Worm (Caenorhabditis elegans) whole organism, L1 larva: Measurements from ENCODE around the gene F59B10.5.

Source experiments
- C16A3.4 ChIP-seq: fragments of 150-350 bp; optimal IDR thresholded peaks from 2 replicates; lab custom pipeline; 2014; ENCODE audit warnings: missing biosample characterization, missing genetic modification characterization
- Y116A8C.19 ChIP-seq: sonication (generic microtip); optimal IDR thresholded peaks from 2 replicates; lab custom pipeline; 2016; ENCODE audit warnings: missing compliant biosample characterization, missing genetic modification characterization, borderline replicate concordance
- aly-2 ChIP-seq: fragments of 150-350 bp; optimal IDR thresholded peaks from 2 replicates; lab custom pipeline; 2014; ENCODE audit warnings: missing biosample characterization, missing genetic modification characterization
- blmp-1 ChIP-seq: fragments of 150-350 bp; optimal IDR thresholded peaks from 2 replicates; lab custom pipeline; 2014; ENCODE audit warnings: missing biosample characterization, missing genetic modification characterization
- ceh-63 ChIP-seq: fragments of 200-800 bp; sonication (Bioruptor generic); optimal IDR thresholded peaks from 2 replicates; lab custom pipeline; 2018; ENCODE audit warnings: mild to moderate bottlenecking, missing genetic modification characterization, missing compliant biosample characterization
- ceh-8 ChIP-seq: fragments of 200-800 bp; sonication (Bioruptor generic); optimal IDR thresholded peaks from 2 replicates; lab custom pipeline; 2018; ENCODE audit warnings: mild to moderate bottlenecking, missing genetic modification characterization, moderate library complexity, missing compliant biosample characterization
- ceh-82 ChIP-seq, 3 experiments: fragments of 150-350 bp in 1 of 3; sonication (generic microtip) in 2 of 3; optimal IDR thresholded peaks; 2 replicates each; lab custom pipeline; 2014 to 2017; ENCODE audit warnings: missing biosample characterization in 3 of 3, missing genetic modification characterization in 3 of 3
- ceh-88 ChIP-seq: fragments of 200-800 bp; sonication (Bioruptor generic); IDR thresholded peaks from 2 replicates; pipeline ENCODE4 v1.3.6; 2022; ENCODE audit warnings: missing genetic modification characterization, missing compliant biosample characterization
- ceh-90 ChIP-seq: sonication (generic microtip); optimal IDR thresholded peaks from 2 replicates; lab custom pipeline; 2016; ENCODE audit warnings: missing genetic modification characterization, missing compliant biosample characterization
- dsc-1 ChIP-seq: sonication (generic microtip); optimal IDR thresholded peaks from 2 replicates; lab custom pipeline; 2016; ENCODE audit warnings: mild to moderate bottlenecking, missing genetic modification characterization, missing compliant biosample characterization
- elt-2 ChIP-seq: sonication (generic microtip); optimal IDR thresholded peaks from 2 replicates; lab custom pipeline; 2016; ENCODE audit warnings: missing genetic modification characterization, mild to moderate bottlenecking, inconsistent platforms, missing compliant biosample characterization, missing genetic modification reagents
- elt-3 ChIP-seq, 6 experiments: fragments of 150-350 bp in 1 of 6; sonication (generic microtip); optimal IDR thresholded peaks; 2 replicates each; lab custom pipeline; 2017 to 2018; ENCODE audit warnings: missing biosample characterization in 6 of 6, missing genetic modification characterization in 6 of 6, inconsistent platforms in 1 of 6
- fkh-10 ChIP-seq: sonication (generic microtip); optimal IDR thresholded peaks from 2 replicates; lab custom pipeline; 2017; ENCODE audit warnings: missing biosample characterization, missing genetic modification reagents, missing genetic modification characterization
- fkh-4 ChIP-seq: sonication (generic microtip); optimal IDR thresholded peaks from 2 replicates; lab custom pipeline; 2016; ENCODE audit warnings: missing compliant biosample characterization, missing genetic modification characterization, borderline replicate concordance
- fkh-8 ChIP-seq: sonication (generic microtip); optimal IDR thresholded peaks from 2 replicates; lab custom pipeline; 2016; ENCODE audit warnings: mild to moderate bottlenecking, missing genetic modification characterization, missing compliant biosample characterization
- fos-1 ChIP-seq: fragments of 150-350 bp; optimal IDR thresholded peaks from 2 replicates; lab custom pipeline; 2014; ENCODE audit warnings: missing biosample characterization, missing genetic modification characterization
- hlh-17 ChIP-seq: fragments of 200-800 bp; sonication (Bioruptor generic); optimal IDR thresholded peaks from 2 replicates; lab custom pipeline; 2018; ENCODE audit warnings: missing genetic modification characterization, mild to moderate bottlenecking, missing compliant biosample characterization, moderate library complexity, borderline replicate concordance
- hlh-4 ChIP-seq: sonication (generic microtip); optimal IDR thresholded peaks from 2 replicates; lab custom pipeline; 2016; ENCODE audit warnings: mild to moderate bottlenecking, missing genetic modification characterization, missing compliant biosample characterization
- isw-1 ChIP-seq: fragments of 200-800 bp; sonication (Bioruptor generic); IDR thresholded peaks from 2 replicates; pipeline ENCODE4 v1.3.6; 2022; ENCODE audit warnings: missing genetic modification characterization, missing compliant biosample characterization
- lin-13 ChIP-seq: fragments of 150-350 bp; optimal IDR thresholded peaks from 2 replicates; lab custom pipeline; 2014; ENCODE audit warnings: missing biosample characterization, missing genetic modification reagents, missing genetic modification characterization
- lin-14 ChIP-seq: fragments of 200-800 bp; sonication (Bioruptor generic); optimal IDR thresholded peaks from 2 replicates; lab custom pipeline; 2018; ENCODE audit warnings: mild to moderate bottlenecking, missing genetic modification characterization, moderate library complexity, missing compliant biosample characterization
- lin-15B ChIP-seq: fragments of 150-350 bp; sonication (generic microtip); optimal IDR thresholded peaks from 3 replicates; lab custom pipeline; 2014; ENCODE audit warnings: missing biosample characterization, missing genetic modification characterization
- lin-35 ChIP-seq, 2 experiments: fragments of 150-350 bp; optimal IDR thresholded peaks; 2 replicates each; lab custom pipeline; 2014; ENCODE audit warnings: missing biosample characterization in 2 of 2, missing genetic modification characterization in 2 of 2, missing genetic modification reagents in 2 of 2
- lsy-2 ChIP-seq, 2 experiments: fragments of 150-350 bp; optimal IDR thresholded peaks; 2 replicates each; lab custom pipeline; 2014; ENCODE audit warnings: missing biosample characterization in 2 of 2, missing genetic modification characterization in 2 of 2
- mdl-1 ChIP-seq, 2 experiments: fragments of 150-350 bp; optimal IDR thresholded peaks; 2 replicates each; lab custom pipeline; 2014 to 2017; ENCODE audit warnings: missing biosample characterization in 2 of 2, missing genetic modification characterization in 2 of 2, inconsistent platforms in 1 of 2
- mef-2 ChIP-seq: fragments of 150-350 bp; optimal IDR thresholded peaks from 2 replicates; lab custom pipeline; 2014; ENCODE audit warnings: missing biosample characterization, missing genetic modification characterization
- nhr-11 ChIP-seq: fragments of 150-350 bp; optimal IDR thresholded peaks from 2 replicates; lab custom pipeline; 2014; ENCODE audit warnings: missing biosample characterization, missing genetic modification characterization
- nhr-12 ChIP-seq: sonication (generic microtip); optimal IDR thresholded peaks from 2 replicates; lab custom pipeline; 2017; ENCODE audit warnings: missing biosample characterization, missing genetic modification characterization
- nhr-19 ChIP-seq: fragments of 200-800 bp; sonication (Bioruptor generic); conservative IDR thresholded peaks from 2 replicates; pipeline ENCODE4 v1.3.6; 2022; ENCODE audit warnings: missing genetic modification characterization, missing compliant biosample characterization
- nhr-20 ChIP-seq: sonication (generic microtip); optimal IDR thresholded peaks from 2 replicates; lab custom pipeline; 2016; ENCODE audit warnings: mild to moderate bottlenecking, missing genetic modification characterization, missing compliant biosample characterization
- nhr-47 ChIP-seq: sonication (generic microtip); optimal IDR thresholded peaks from 2 replicates; lab custom pipeline; 2016; ENCODE audit warnings: mild to moderate bottlenecking, missing genetic modification characterization, moderate library complexity, missing compliant biosample characterization
- nhr-71 ChIP-seq: sonication (generic microtip); optimal IDR thresholded peaks from 2 replicates; lab custom pipeline; 2016; ENCODE audit warnings: mild to moderate bottlenecking, missing genetic modification characterization, moderate library complexity, missing compliant biosample characterization
- nhr-84 ChIP-seq: sonication (generic microtip); optimal IDR thresholded peaks from 2 replicates; lab custom pipeline; 2017; ENCODE audit warnings: missing biosample characterization, missing genetic modification characterization
- nhr-85 ChIP-seq: sonication (generic microtip); peaks from one replicate; lab custom pipeline; 2016; ENCODE audit warnings: missing genetic modification characterization, inconsistent platforms, missing compliant biosample characterization
- nhr-90 ChIP-seq: sonication (generic microtip); optimal IDR thresholded peaks from 2 replicates; lab custom pipeline; 2016; ENCODE audit warnings: mild to moderate bottlenecking, missing genetic modification characterization, missing compliant biosample characterization; ENCODE audit not compliant: poor library complexity
- pag-3 ChIP-seq: sonication (generic microtip); optimal IDR thresholded peaks from 2 replicates; lab custom pipeline; 2017; ENCODE audit warnings: missing genetic modification characterization, mild to moderate bottlenecking, missing compliant biosample characterization, antibody characterized with exemption, borderline replicate concordance; ENCODE audit not compliant: insufficient read depth
- pax-3 ChIP-seq: fragments of 200-800 bp; sonication (Bioruptor generic); optimal IDR thresholded peaks from 2 replicates; lab custom pipeline; 2018; ENCODE audit warnings: mild to moderate bottlenecking, missing genetic modification characterization, moderate library complexity, missing compliant biosample characterization
- pqm-1 ChIP-seq: sonication (generic microtip); optimal IDR thresholded peaks from 3 replicates; lab custom pipeline; 2017; ENCODE audit warnings: missing biosample characterization, missing genetic modification characterization
- skn-1 ChIP-seq: fragments of 150-350 bp; optimal IDR thresholded peaks from 2 replicates; lab custom pipeline; 2014; ENCODE audit warnings: missing biosample characterization, missing genetic modification characterization
- snu-23 ChIP-seq: sonication (generic microtip); optimal IDR thresholded peaks from 2 replicates; lab custom pipeline; 2016; ENCODE audit warnings: missing genetic modification characterization, missing compliant biosample characterization
- sox-4 ChIP-seq: sonication (generic microtip); optimal IDR thresholded peaks from 2 replicates; lab custom pipeline; 2016; ENCODE audit warnings: missing genetic modification characterization, missing compliant biosample characterization
- swsn-7 ChIP-seq: sonication (generic microtip); optimal IDR thresholded peaks from 2 replicates; lab custom pipeline; 2016; ENCODE audit warnings: missing genetic modification characterization, missing compliant biosample characterization
- tbx-2 ChIP-seq: sonication (generic microtip); optimal IDR thresholded peaks from 2 replicates; lab custom pipeline; 2016; ENCODE audit warnings: missing genetic modification characterization, missing compliant biosample characterization
- tlp-1 ChIP-seq: fragments of 150-350 bp; optimal IDR thresholded peaks from 2 replicates; lab custom pipeline; 2014; ENCODE audit warnings: missing biosample characterization, missing genetic modification characterization
- unc-130 ChIP-seq: fragments of 150-350 bp; optimal IDR thresholded peaks from 2 replicates; lab custom pipeline; 2017; ENCODE audit warnings: missing biosample characterization, missing genetic modification characterization, inconsistent platforms
- unc-98 ChIP-seq: fragments of 200-800 bp; sonication (Bioruptor generic); IDR thresholded peaks from 2 replicates; pipeline ENCODE4 v1.3.6; 2022; ENCODE audit warnings: missing genetic modification characterization, missing compliant biosample characterization
- vab-15 ChIP-seq: sonication (generic microtip); optimal IDR thresholded peaks from 2 replicates; lab custom pipeline; 2017; ENCODE audit warnings: missing genotype, mild to moderate bottlenecking, missing genetic modification characterization, missing compliant biosample characterization
- zip-4 ChIP-seq: fragments of 200-800 bp; sonication (Bioruptor generic); optimal IDR thresholded peaks from 2 replicates; lab custom pipeline; 2018; ENCODE audit warnings: mild to moderate bottlenecking, missing genetic modification characterization, moderate library complexity, missing compliant biosample characterization
- ztf-11 ChIP-seq, 2 experiments: sonication (generic microtip); optimal IDR thresholded peaks; 2 replicates each; lab custom pipeline; 2016 to 2017; ENCODE audit warnings: missing genetic modification characterization in 2 of 2, missing biosample characterization in 1 of 2, missing compliant biosample characterization in 1 of 2
- ztf-4 ChIP-seq: fragments of 150-350 bp; optimal IDR thresholded peaks from 2 replicates; lab custom pipeline; 2014; ENCODE audit warnings: missing biosample characterization, missing genetic modification characterization

Gene F59B10.5

DNA sequence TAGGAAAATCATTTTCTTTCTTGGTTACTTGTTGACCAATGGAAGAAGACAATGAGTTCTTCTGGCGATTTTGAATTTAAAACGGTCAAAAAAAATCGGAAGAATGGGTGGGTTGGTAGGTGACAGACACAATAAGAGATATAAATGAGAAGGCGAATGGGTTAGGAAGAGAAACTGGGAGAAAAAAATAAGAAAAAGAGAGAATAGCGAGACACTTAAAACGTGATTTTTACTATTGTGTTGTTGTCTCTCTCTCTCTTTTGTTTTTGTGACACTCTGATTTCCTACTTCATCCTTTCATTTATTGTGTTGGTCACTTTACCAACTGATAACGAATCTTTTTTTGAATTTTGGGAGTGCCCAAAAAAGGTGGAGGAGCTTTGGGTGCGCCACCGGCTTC lies 7.1 kb downstream of the F59B10.5 start:
- TF ChIP-seq lsy-2 (tag; optimal IDR thresholded peaks at IDR 0.05; lab: Kevin White, UChicago) (peak in 1 of 2 experiments; percentile 25), C16A3.4 (peak; percentile 14), nhr-71 (peak; percentile 25), pag-3 (no peak), nhr-47 (tag; lab: Kevin White, UChicago) (no peak), ztf-4 (no peak), hlh-4 (no peak), pqm-1 (tag; lab: Kevin White, UChicago) (no peak), lin-13 (GFP tag; lab: Kevin White, UChicago) (no peak), elt-3 (tag; optimal IDR thresholded peaks at IDR 0.05; lab: Kevin White, UChicago) (peak in 2 of 6 experiments; percentile 4 to 8), nhr-20 (tag; lab: Kevin White, UChicago) (peak; percentile 48), ceh-82 (tag; optimal IDR thresholded peaks at IDR 0.05; lab: Kevin White, UChicago) (no peak), ceh-90 (tag; lab: Kevin White, UChicago) (no peak), tlp-1 (no peak), lin-35 (GFP tag; optimal IDR thresholded peaks at IDR 0.05; lab: Kevin White, UChicago) (peak in 1 of 2 experiments; percentile 24), nhr-19 (GFP tag; lab: Robert Waterston, UW) (no peak), unc-98 (GFP tag; lab: Robert Waterston, UW) (no peak), blmp-1 (tag; lab: Kevin White, UChicago) (peak; percentile 74), lin-15B (tag; lab: Kevin White, UChicago) (no peak), mef-2 (no peak), snu-23 (peak; percentile 49), tbx-2 (tag; lab: Kevin White, UChicago) (no peak), sox-4 (tag; lab: Kevin White, UChicago) (no peak), nhr-85 (peak; percentile 63), nhr-12 (tag; lab: Kevin White, UChicago) (no peak), skn-1 (tag; lab: Kevin White, UChicago) (no peak), vab-15 (tag; lab: Kevin White, UChicago) (no peak), nhr-11 (no peak), dsc-1 (tag; lab: Kevin White, UChicago) (no peak), ceh-88 (GFP tag; lab: Robert Waterston, UW) (no peak), unc-130 (tag; lab: Kevin White, UChicago) (no peak), fkh-10 (GFP tag; lab: Kevin White, UChicago) (no peak), ceh-63 (no peak), ztf-11 (tag; optimal IDR thresholded peaks at IDR 0.05; lab: Kevin White, UChicago) (no peak), fkh-4 (no peak), zip-4 (GFP tag; lab: Kevin White, UChicago) (no peak), lin-14 (GFP tag; lab: Kevin White, UChicago) (peak; percentile 71), isw-1 (GFP tag; lab: Robert Waterston, UW) (no peak), Y116A8C.19 (tag; lab: Kevin White, UChicago) (no peak), nhr-90 (no peak)

DNA sequence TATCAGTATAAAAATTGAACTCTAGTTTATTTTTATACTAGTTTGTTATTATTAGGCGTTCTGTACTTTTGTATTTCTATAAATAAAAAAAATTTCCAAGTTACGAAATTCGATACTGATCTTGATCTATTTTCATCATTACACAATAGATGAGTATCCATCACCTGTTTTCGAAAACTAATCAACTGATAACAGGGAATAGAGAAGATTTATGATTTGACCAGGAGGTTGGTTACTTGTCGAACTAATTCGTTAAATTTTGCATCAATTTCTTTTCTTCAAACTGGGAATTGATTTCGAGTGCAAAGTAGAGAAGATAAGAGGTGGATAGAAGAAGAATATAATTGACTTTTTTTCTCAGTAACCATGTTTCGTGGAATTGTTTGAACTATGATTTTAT lies 8.1 kb downstream of the F59B10.5 start:
- TF ChIP-seq nhr-85 (peak; percentile 78), ceh-82 (tag; optimal IDR thresholded peaks at IDR 0.05; lab: Kevin White, UChicago) (no peak), elt-2 (tag; lab: Kevin White, UChicago) (no peak), ceh-90 (tag; lab: Kevin White, UChicago) (no peak), nhr-20 (tag; lab: Kevin White, UChicago) (peak; percentile 41), mdl-1 (tag; optimal IDR thresholded peaks at IDR 0.05; lab: Kevin White, UChicago) (no peak), ztf-4 (no peak), elt-3 (tag; optimal IDR thresholded peaks at IDR 0.05; lab: Kevin White, UChicago) (peak in 5 of 6 experiments; percentile 16 to 91 (median 89)), hlh-17 (no peak), fkh-8 (tag; lab: Kevin White, UChicago) (no peak), snu-23 (peak; percentile 11), nhr-84 (no peak), dsc-1 (tag; lab: Kevin White, UChicago) (no peak), nhr-12 (tag; lab: Kevin White, UChicago) (no peak), swsn-7 (tag; lab: Kevin White, UChicago) (no peak), unc-130 (tag; lab: Kevin White, UChicago) (no peak), blmp-1 (tag; lab: Kevin White, UChicago) (peak; percentile 54), pax-3 (tag; lab: Kevin White, UChicago) (no peak), mef-2 (no peak), lin-14 (GFP tag; lab: Kevin White, UChicago) (peak; percentile 49), aly-2 (tag; lab: Kevin White, UChicago) (no peak), ceh-8 (GFP tag; lab: Kevin White, UChicago) (no peak), fos-1 (tag; lab: Kevin White, UChicago) (no peak), lin-35 (GFP tag; optimal IDR thresholded peaks at IDR 0.05; lab: Kevin White, UChicago) (peak in 1 of 2 experiments; percentile 37), nhr-71 (peak; percentile 19), lsy-2 (tag; optimal IDR thresholded peaks at IDR 0.05; lab: Kevin White, UChicago) (peak in 1 of 2 experiments; percentile 22)
